Worm (Caenorhabditis elegans): ENCODE data around the gene gsnl-1.

- TF ChIP-seq lir-1 (GFP tag; conservative IDR thresholded peaks at IDR 0.05) = no peak
- TF ChIP-seq ama-1 (optimal IDR thresholded peaks at IDR 0.05) = no peak
- TF ChIP-seq ama-1 (GFP tag; optimal IDR thresholded peaks at IDR 0.05) = no peak
- no peak for TF ChIP-seq mel-28 (tag; optimal IDR thresholded peaks at IDR 0.05; ENCODE audit: borderline replicate concordance)
- no peak for TF ChIP-seq K12H6.12 (tag; optimal IDR thresholded peaks at IDR 0.05)
- TF ChIP-seq hmg-1.2 (GFP tag; IDR thresholded peaks at IDR 0.05) = no peak
- TF ChIP-seq bed-2 (GFP tag; IDR thresholded peaks at IDR 0.05) = no peak
Observed at ce11 chrV:9473924-9474323, 22.9 kb upstream of the gsnl-1 start.

Measured in whole organism, young adult.